Fruit fly (Drosophila melanogaster): ENCODE results near the gene CG13786.
A peak's percentile ranks its signal among the peaks of the same experiment; 100 is the strongest.

The CG13786 gene

dm6 chr2L:7294964-7295363 is 42.2 kb upstream of the CG13786 start (continued):
- no peak for TF ChIP-seq bab2 (GFP tag; optimal IDR thresholded peaks at IDR 0.05)
- TF ChIP-seq CG10654 (GFP tag; optimal IDR thresholded peaks at IDR 0.05): no peak
- TF ChIP-seq Sox100B (GFP tag; optimal IDR thresholded peaks at IDR 0.05): peak; percentile 49
- no peak for TF ChIP-seq CG1602 (GFP tag; optimal IDR thresholded peaks at IDR 0.05)
- TF ChIP-seq CG17568 (GFP tag; optimal IDR thresholded peaks at IDR 0.05): no peak
- no peak for TF ChIP-seq CG3163 (GFP tag; optimal IDR thresholded peaks at IDR 0.05)
- TF ChIP-seq CG13296 (GFP tag; optimal IDR thresholded peaks at IDR 0.05): no peak
- no peak for TF ChIP-seq CG8089 (GFP tag; optimal IDR thresholded peaks at IDR 0.05)
- no peak for TF ChIP-seq kay (GFP tag; optimal IDR thresholded peaks at IDR 0.05)
- no peak for TF ChIP-seq CG16863 (GFP tag; optimal IDR thresholded peaks at IDR 0.05)
- no peak for TF ChIP-seq CG11093 (GFP tag; IDR thresholded peaks at IDR 0.05)
- no peak for TF ChIP-seq Sry-β (GFP tag; optimal IDR thresholded peaks at IDR 0.05)
- no peak for TF ChIP-seq gce (GFP tag; IDR thresholded peaks at IDR 0.05)
- no peak for TF ChIP-seq CG4854 (GFP tag; optimal IDR thresholded peaks at IDR 0.05)
- no peak for TF ChIP-seq Dfd (GFP tag; optimal IDR thresholded peaks at IDR 0.05)
- no peak for TF ChIP-seq CG31224 (GFP tag; IDR thresholded peaks at IDR 0.05)
- peak; percentile 24 for TF ChIP-seq CG8359 (GFP tag; optimal IDR thresholded peaks at IDR 0.05; ENCODE audit: borderline replicate concordance)
- TF ChIP-seq B-H2 (GFP tag; optimal IDR thresholded peaks at IDR 0.05): no peak
- no peak for TF ChIP-seq Pdp1 (GFP tag; optimal IDR thresholded peaks at IDR 0.05)
- TF ChIP-seq Dref (GFP tag; IDR thresholded peaks at IDR 0.05): no peak
- no peak for TF ChIP-seq CG34376 (GFP tag; optimal IDR thresholded peaks at IDR 0.05)
- TF ChIP-seq CG10147 (GFP tag; optimal IDR thresholded peaks at IDR 0.05): no peak
- peak; percentile 4 for TF ChIP-seq CG15269 (tag; optimal IDR thresholded peaks at IDR 0.05)
- TF ChIP-seq CG9876 (GFP tag; optimal IDR thresholded peaks at IDR 0.05): no peak
- no peak for TF ChIP-seq Dip2 (GFP tag; IDR thresholded peaks at IDR 0.05)
- no peak for TF ChIP-seq Mes4 (GFP tag; optimal IDR thresholded peaks at IDR 0.05)
- no peak for TF ChIP-seq pros (GFP tag; optimal IDR thresholded peaks at IDR 0.05)
- no peak for TF ChIP-seq gsb (GFP tag; IDR thresholded peaks at IDR 0.05)
- TF ChIP-seq trh (GFP tag; optimal IDR thresholded peaks at IDR 0.05): no peak
- TF ChIP-seq tll (GFP tag; optimal IDR thresholded peaks at IDR 0.05): no peak
- TF ChIP-seq Hr78 (GFP tag; optimal IDR thresholded peaks at IDR 0.05): no peak
- TF ChIP-seq CG14667 (GFP tag; IDR thresholded peaks at IDR 0.05): no peak
- TF ChIP-seq grau (tag; optimal IDR thresholded peaks at IDR 0.05): peak; percentile 84
- no peak for TF ChIP-seq Nf-YA (GFP tag; IDR thresholded peaks at IDR 0.05)
- TF ChIP-seq inv (GFP tag; IDR thresholded peaks at IDR 0.05; ENCODE audit: partially characterized antibody): no peak
- peak; percentile 47 for TF ChIP-seq CG30403 (GFP tag; optimal IDR thresholded peaks at IDR 0.05)
- TF ChIP-seq lab (GFP tag; optimal IDR thresholded peaks at IDR 0.05): no peak
- TF ChIP-seq kah (GFP tag; optimal IDR thresholded peaks at IDR 0.05): no peak
- TF ChIP-seq gcm (GFP tag; optimal IDR thresholded peaks at IDR 0.05): peak; percentile 53
- no peak for TF ChIP-seq tx (GFP tag; optimal IDR thresholded peaks at IDR 0.05)
- no peak for TF ChIP-seq CG2120 (GFP tag; optimal IDR thresholded peaks at IDR 0.05)
- TF ChIP-seq gem (tag; optimal IDR thresholded peaks at IDR 0.05): peak; percentile 71
- TF ChIP-seq tgo (GFP tag; IDR thresholded peaks at IDR 0.05): no peak
- peak; percentile 33 for TF ChIP-seq Nf-YC (tag; optimal IDR thresholded peaks at IDR 0.05)
- peak; percentile 34 for TF ChIP-seq CG16815 (GFP tag; optimal IDR thresholded peaks at IDR 0.05)
- TF ChIP-seq nom (GFP tag; optimal IDR thresholded peaks at IDR 0.05): no peak
- no peak for TF ChIP-seq BtbVII (GFP tag; optimal IDR thresholded peaks at IDR 0.05)
- TF ChIP-seq Dll (GFP tag; IDR thresholded peaks at IDR 0.05; ENCODE audit: partially characterized antibody): no peak
- no peak for TF ChIP-seq Elba2 (GFP tag; optimal IDR thresholded peaks at IDR 0.05)
- TF ChIP-seq ap (GFP tag; IDR thresholded peaks at IDR 0.05): no peak
- TF ChIP-seq Opbp (GFP tag; IDR thresholded peaks at IDR 0.05; ENCODE audit: partially characterized antibody): no peak
